Worm (Caenorhabditis elegans): Measurements from ENCODE around the gene srw-76.

DNA sequence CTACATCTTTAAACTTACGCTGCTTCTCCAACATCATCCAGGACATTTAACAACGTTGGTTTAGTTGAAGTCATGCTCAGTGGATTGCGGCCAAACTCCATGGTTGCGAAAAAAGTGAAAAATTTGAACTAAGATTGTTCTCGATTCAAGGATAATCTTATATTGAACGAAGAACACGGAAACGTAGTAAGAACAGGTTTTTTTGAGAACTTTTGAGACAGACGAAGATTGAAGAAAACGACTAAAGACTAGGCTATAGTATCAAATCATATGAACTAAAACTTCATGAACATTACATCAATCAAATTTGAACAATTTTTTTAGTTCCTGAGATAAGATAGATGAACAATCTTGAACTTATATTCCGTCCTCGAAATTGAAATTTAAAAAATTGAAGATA lies 9.0 kb upstream of the srw-76 start, which contains the start of gene W06G6.10:
- TF ChIP-seq hmbx-1 (tag; optimal IDR thresholded peaks at IDR 0.05): no peak
- TF ChIP-seq ceh-36 (tag; optimal IDR thresholded peaks at IDR 0.05): no peak
- no peak for TF ChIP-seq sea-1 (GFP tag; conservative IDR thresholded peaks at IDR 0.05)
